Worm (Caenorhabditis elegans): ENCODE data around the gene ndub-6.

DNA sequence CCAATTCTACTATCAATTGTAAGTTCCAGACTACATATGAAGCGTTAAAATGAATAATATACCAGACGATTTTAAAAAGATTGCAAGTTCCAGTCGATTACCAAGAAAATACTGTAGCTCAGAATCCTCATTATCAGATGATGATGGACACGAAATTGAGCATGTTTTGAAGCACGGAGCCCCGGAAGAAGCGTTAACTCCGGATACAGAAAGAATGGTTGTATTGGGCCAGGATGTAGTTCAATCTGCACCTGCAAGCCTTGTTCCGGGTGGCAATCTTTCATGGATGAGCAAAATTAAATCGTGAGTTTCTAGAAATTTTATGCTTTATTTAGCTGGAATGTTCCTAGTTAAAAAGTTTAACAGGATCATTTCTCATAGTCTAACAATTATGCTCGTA lies 15.8 kb downstream of the ndub-6 start, which contains the start of gene atg-4.2:
- TF ChIP-seq ztf-29 (GFP tag; IDR thresholded peaks at IDR 0.05) (no peak), ref-1 (GFP tag; conservative IDR thresholded peaks at IDR 0.05) (no peak)
